Worm (Caenorhabditis elegans) whole organism, L3 larva: ENCODE measurements around the gene Y81G3A.2.

ENCODE experiments used
- aly-2 ChIP-seq: fragments of 150-350 bp; optimal IDR thresholded peaks from 2 replicates; lab custom pipeline; 2014; ENCODE audit warnings: missing biosample characterization, missing genetic modification characterization
- ceh-82 ChIP-seq: fragments of 150-350 bp; optimal IDR thresholded peaks from 2 replicates; lab custom pipeline; 2014; ENCODE audit warnings: missing biosample characterization, missing genetic modification characterization
- nhr-76 ChIP-seq: fragments of 150-350 bp; sonication (generic microtip); optimal IDR thresholded peaks from 5 replicates; lab custom pipeline; 2014; ENCODE audit warnings: missing biosample characterization, missing genetic modification characterization
- unc-39 ChIP-seq: sonication (generic microtip); optimal IDR thresholded peaks from 4 replicates; lab custom pipeline; 2017; ENCODE audit warnings: missing biosample characterization, missing genetic modification characterization

- TF ChIP-seq nhr-76 (tag; lab: Kevin White, UChicago) (no peak), ceh-82 (tag; lab: Kevin White, UChicago) (no peak), aly-2 (tag; lab: Kevin White, UChicago) (no peak), unc-39 (tag; lab: Kevin White, UChicago) (no peak)
Observed at ce11 chrII:13065251-13065650, 15.5 kb upstream of the Y81G3A.2 start.
